Fruit fly (Drosophila melanogaster) whole organism, embryonic: Measurements from ENCODE around the gene CG17187.

Experiments used
- ATbp ChIP-seq: fragments of 200-800 bp; sonication (Bioruptor generic); optimal IDR thresholded peaks from 2 replicates; lab custom pipeline; 2017; ENCODE audit warnings: missing biosample characterization, mild to moderate bottlenecking, missing genetic modification characterization, missing genetic modification reagents
- Abd-B ChIP-seq: fragments of 200-800 bp; sonication (Bioruptor generic); optimal IDR thresholded peaks from 2 replicates; lab custom pipeline; 2018; ENCODE audit warnings: missing biosample characterization, mild to moderate bottlenecking, missing genetic modification characterization, moderate library complexity
- Asciz ChIP-seq: fragments of 200-800 bp; sonication (Bioruptor generic); optimal IDR thresholded peaks from 2 replicates; lab custom pipeline; 2017; ENCODE audit warnings: missing biosample characterization, mild to moderate bottlenecking, missing genetic modification characterization, missing genetic modification reagents
- BEAF-32 ChIP-seq: fragments of 200-800 bp; sonication (Bioruptor generic); optimal IDR thresholded peaks from 3 replicates; lab custom pipeline; 2017; ENCODE audit warnings: missing biosample characterization, missing genetic modification characterization, mild to moderate bottlenecking, moderate library complexity, missing genetic modification reagents
- Bteb2 ChIP-seq: fragments of 200-800 bp; sonication (Bioruptor generic); optimal IDR thresholded peaks from 2 replicates; lab custom pipeline; 2016; ENCODE audit warnings: missing biosample characterization, missing genetic modification characterization
- CG1024 ChIP-seq: fragments of 200-800 bp; sonication (Bioruptor generic); IDR thresholded peaks from 2 replicates; pipeline ENCODE4 v1.3.6; 2022; ENCODE audit warnings: missing biosample characterization, missing genetic modification characterization
- CG10274 ChIP-seq: fragments of 200-800 bp; sonication (Bioruptor generic); optimal IDR thresholded peaks from 3 replicates; lab custom pipeline; 2017; ENCODE audit warnings: missing biosample characterization, mild to moderate bottlenecking, missing genetic modification characterization
- CG11723 ChIP-seq: fragments of 200-800 bp; sonication (Bioruptor generic); optimal IDR thresholded peaks from 2 replicates; lab custom pipeline; 2017; ENCODE audit warnings: missing biosample characterization, mild to moderate bottlenecking, missing genetic modification characterization
- CG12236 ChIP-seq: fragments of 200-800 bp; sonication (Bioruptor generic); optimal IDR thresholded peaks from 2 replicates; lab custom pipeline; 2016; ENCODE audit warnings: missing biosample characterization, missing genetic modification characterization
- CG13287 ChIP-seq: fragments of 200-800 bp; sonication (Bioruptor generic); IDR thresholded peaks from 2 replicates; pipeline ENCODE4 v1.3.6; 2022; ENCODE audit warnings: missing biosample characterization, missing genetic modification characterization; ENCODE audit not compliant: partially characterized antibody
- CG15269 ChIP-seq: fragments of 200-800 bp; sonication (Bioruptor generic); optimal IDR thresholded peaks from 2 replicates; lab custom pipeline; 2018; ENCODE audit warnings: missing biosample characterization, mild to moderate bottlenecking, missing genetic modification characterization, moderate library complexity
- CG1603 ChIP-seq: fragments of 200-800 bp; sonication (Bioruptor generic); optimal IDR thresholded peaks from 2 replicates; lab custom pipeline; 2019; ENCODE audit warnings: missing biosample characterization, mild to moderate bottlenecking, missing genetic modification characterization, moderate library complexity
- CG42726 ChIP-seq: fragments of 200-800 bp; sonication (Bioruptor generic); IDR thresholded peaks from 2 replicates; pipeline ENCODE4 v1.3.6; 2022; ENCODE audit warnings: missing biosample characterization, missing genetic modification characterization; ENCODE audit not compliant: partially characterized antibody
- CG7928 ChIP-seq: fragments of 200-800 bp; sonication (Bioruptor generic); optimal IDR thresholded peaks from 2 replicates; lab custom pipeline; 2017; ENCODE audit warnings: missing biosample characterization, mild to moderate bottlenecking, missing genetic modification characterization
- CG8089 ChIP-seq: fragments of 200-800 bp; sonication (Bioruptor generic); optimal IDR thresholded peaks from 3 replicates; lab custom pipeline; 2016; ENCODE audit warnings: missing biosample characterization, missing genetic modification characterization
- CG8281 ChIP-seq: fragments of 200-800 bp; sonication (Bioruptor generic); optimal IDR thresholded peaks from 2 replicates; lab custom pipeline; 2018; ENCODE audit warnings: missing biosample characterization, mild to moderate bottlenecking, missing genetic modification characterization, moderate library complexity
- CG8359 ChIP-seq: fragments of 200-800 bp; sonication (Bioruptor generic); optimal IDR thresholded peaks from 2 replicates; lab custom pipeline; 2017; ENCODE audit warnings: missing biosample characterization, mild to moderate bottlenecking, missing genetic modification characterization, borderline replicate concordance
- CkIIα-i1 ChIP-seq: fragments of 200-800 bp; sonication (Bioruptor generic); IDR thresholded peaks from 2 replicates; pipeline ENCODE4 v1.3.6; 2022; ENCODE audit warnings: missing biosample characterization, missing genetic modification characterization
- D19A ChIP-seq: fragments of 200-800 bp; optimal IDR thresholded peaks from 3 replicates; lab custom pipeline; 2019; ENCODE audit warnings: missing biosample characterization, mild to moderate bottlenecking, missing genetic modification characterization, moderate library complexity
- Dfd ChIP-seq, 2 experiments: fragments of >200 bp; optimal IDR thresholded peaks; 2 replicates each; lab custom pipeline; 2017; ENCODE audit warnings: missing biosample characterization in 2 of 2, missing genetic modification characterization in 2 of 2
- Doc2 ChIP-seq: fragments of 200-800 bp; sonication (Bioruptor generic); IDR thresholded peaks from 2 replicates; pipeline ENCODE4 v1.3.6; 2022; ENCODE audit warnings: missing biosample characterization, missing genetic modification characterization
- E2f1 ChIP-seq: fragments of 200-800 bp; sonication (Bioruptor generic); IDR thresholded peaks from 2 replicates; pipeline ENCODE4 v1.3.6; 2022; ENCODE audit warnings: missing biosample characterization, missing genetic modification characterization
- H15 ChIP-seq: fragments of 200-800 bp; sonication (Bioruptor generic); IDR thresholded peaks from 3 replicates; pipeline ENCODE4 v1.3.6; 2022; ENCODE audit warnings: missing biosample characterization, missing genetic modification characterization
- MBD-R2 ChIP-seq: fragments of 200-800 bp; sonication (Bioruptor generic); IDR thresholded peaks from 2 replicates; pipeline ENCODE4 v1.3.6; 2022; ENCODE audit warnings: missing biosample characterization, missing genetic modification characterization
- Mes4 ChIP-seq: fragments of 200-800 bp; sonication (Bioruptor generic); optimal IDR thresholded peaks from 2 replicates; lab custom pipeline; 2016; ENCODE audit warnings: missing biosample characterization, missing genetic modification characterization
- Myb ChIP-seq: fragments of 200-800 bp; sonication (Bioruptor generic); optimal IDR thresholded peaks from 2 replicates; lab custom pipeline; 2016; ENCODE audit warnings: missing biosample characterization, missing genetic modification characterization
- NC2α ChIP-seq: fragments of 200-800 bp; sonication (Bioruptor generic); optimal IDR thresholded peaks from 2 replicates; lab custom pipeline; 2016; ENCODE audit warnings: missing biosample characterization, missing genetic modification characterization
- Nf-YA ChIP-seq: fragments of 200-800 bp; sonication (Bioruptor generic); IDR thresholded peaks from 2 replicates; pipeline ENCODE4 v1.3.6; 2022; ENCODE audit warnings: missing biosample characterization, missing genetic modification characterization
- Six4 ChIP-seq: fragments of 200-800 bp; sonication (Bioruptor generic); optimal IDR thresholded peaks from 2 replicates; lab custom pipeline; 2016; ENCODE audit warnings: missing biosample characterization, missing genetic modification characterization
- Sry-δ ChIP-seq: fragments of 200-800 bp; sonication (Bioruptor generic); optimal IDR thresholded peaks from 2 replicates; lab custom pipeline; 2016; ENCODE audit warnings: missing biosample characterization, missing genetic modification characterization
- Usf ChIP-seq: fragments of 200-800 bp; sonication (Bioruptor generic); optimal IDR thresholded peaks from 2 replicates; lab custom pipeline; 2017; ENCODE audit warnings: missing genotype, missing biosample characterization, missing genetic modification characterization
- YL-1 ChIP-seq: fragments of 200-800 bp; sonication (Bioruptor generic); optimal IDR thresholded peaks from 3 replicates; lab custom pipeline; 2017; ENCODE audit warnings: missing biosample characterization, mild to moderate bottlenecking, missing genetic modification characterization
- amos ChIP-seq: fragments of 200-800 bp; sonication (Bioruptor generic); IDR thresholded peaks from 2 replicates; pipeline ENCODE4 v1.3.6; 2022; ENCODE audit warnings: missing biosample characterization, missing genetic modification characterization; ENCODE audit not compliant: partially characterized antibody
- bbx ChIP-seq: fragments of 200-800 bp; sonication (Bioruptor generic); IDR thresholded peaks from 2 replicates; pipeline ENCODE4 v1.3.6; 2022; ENCODE audit warnings: missing biosample characterization, missing genetic modification characterization; ENCODE audit not compliant: partially characterized antibody
- bowl ChIP-seq: fragments of 200-800 bp; sonication (Bioruptor generic); IDR thresholded peaks from 2 replicates; pipeline ENCODE4 v1.3.6; 2022; ENCODE audit warnings: missing biosample characterization, missing genetic modification characterization
- crp ChIP-seq, 2 experiments: fragments of 200-800 bp; sonication (Bioruptor generic); optimal IDR thresholded peaks; 2 replicates in 1 of 2; 3 replicates in 1 of 2; lab custom pipeline; 2017; ENCODE audit warnings: missing biosample characterization in 2 of 2, missing genetic modification characterization in 2 of 2, mild to moderate bottlenecking in 1 of 2, moderate library complexity in 1 of 2
- dm ChIP-seq: fragments of 200-800 bp; sonication (Bioruptor generic); optimal IDR thresholded peaks from 3 replicates; lab custom pipeline; 2016; ENCODE audit warnings: missing biosample characterization, missing genetic modification characterization
- fd102C ChIP-seq: fragments of 200-800 bp; sonication (Bioruptor generic); optimal IDR thresholded peaks from 2 replicates; lab custom pipeline; 2018; ENCODE audit warnings: missing biosample characterization, mild to moderate bottlenecking, missing genetic modification characterization, moderate library complexity
- fd64A ChIP-seq: fragments of 200-800 bp; sonication (Bioruptor generic); optimal IDR thresholded peaks from 3 replicates; lab custom pipeline; 2018; ENCODE audit warnings: missing biosample characterization, mild to moderate bottlenecking, missing genetic modification characterization
- gce ChIP-seq: fragments of 200-800 bp; sonication (Bioruptor generic); IDR thresholded peaks from 3 replicates; pipeline ENCODE4 v1.3.6; 2022; ENCODE audit warnings: missing biosample characterization, missing genetic modification characterization
- grau ChIP-seq: fragments of 200-800 bp; optimal IDR thresholded peaks from 3 replicates; lab custom pipeline; 2019; ENCODE audit warnings: missing biosample characterization, mild to moderate bottlenecking, missing genetic modification characterization, moderate library complexity
- lov ChIP-seq, 2 experiments: fragments of 200-800 bp in 1 of 2; fragments of >200 bp in 1 of 2; sonication (Bioruptor generic) in 1 of 2; IDR thresholded peaks in 1 of 2; optimal IDR thresholded peaks in 1 of 2; 2 replicates in 1 of 2; 3 replicates in 1 of 2; pipeline versions ENCODE4 v1.3.6 to Lab custom; 2017 to 2022; ENCODE audit warnings: missing biosample characterization in 1 of 2, missing genetic modification characterization in 1 of 2
- onecut ChIP-seq: fragments of 200-800 bp; sonication (Bioruptor generic); IDR thresholded peaks from 2 replicates; pipeline ENCODE4 v1.3.6; 2022; ENCODE audit warnings: missing biosample characterization, missing genetic modification characterization
- row ChIP-seq: fragments of 200-800 bp; sonication (Bioruptor generic); IDR thresholded peaks from 3 replicates; pipeline ENCODE4 v1.3.6; 2022; ENCODE audit warnings: missing biosample characterization, missing genetic modification characterization
- so ChIP-seq: fragments of 200-800 bp; sonication (Bioruptor generic); IDR thresholded peaks from 3 replicates; pipeline ENCODE4 v1.3.6; 2022; ENCODE audit warnings: missing biosample characterization, missing genetic modification characterization
- sug ChIP-seq: fragments of 200-800 bp; optimal IDR thresholded peaks from 2 replicates; lab custom pipeline; 2019; ENCODE audit warnings: missing biosample characterization, mild to moderate bottlenecking, missing genetic modification characterization, moderate library complexity
- trh ChIP-seq: fragments of 200-800 bp; sonication (Bioruptor generic); optimal IDR thresholded peaks from 2 replicates; lab custom pipeline; 2016; ENCODE audit warnings: missing biosample characterization, missing genetic modification characterization
- unc-4 ChIP-seq: fragments of 200-800 bp; sonication (Bioruptor generic); IDR thresholded peaks from 2 replicates; pipeline ENCODE4 v1.3.6; 2022; ENCODE audit warnings: missing biosample characterization, missing genetic modification characterization; ENCODE audit not compliant: partially characterized antibody
- zen ChIP-seq: fragments of 200-800 bp; sonication (Bioruptor generic); optimal IDR thresholded peaks from 3 replicates; lab custom pipeline; 2018; ENCODE audit warnings: missing biosample characterization, mild to moderate bottlenecking, missing genetic modification characterization, moderate library complexity

Gene CG17187

dm6 chr3R:11237598-11237997 lies 5.9 kb upstream of the CG17187 start, which contains the start of gene CG31388 (continued):
- peak in 1 of 2 experiments; percentile 49 for TF ChIP-seq crp (GFP tag; optimal IDR thresholded peaks at IDR 0.05; lab: Kevin White, UChicago)
- TF ChIP-seq BEAF-32 (GFP tag; lab: Kevin White, UChicago): peak; percentile 23
- TF ChIP-seq dm: peak; percentile 23
- TF ChIP-seq Six4 (GFP tag; lab: Kevin White, UChicago): no peak
- no peak for TF ChIP-seq row (GFP tag; lab: Robert Waterston, UW)
- TF ChIP-seq Bteb2 (GFP tag; lab: Kevin White, UChicago): no peak
- no peak for TF ChIP-seq CG12236 (GFP tag; lab: Kevin White, UChicago)
- TF ChIP-seq Myb (GFP tag; lab: Kevin White, UChicago): peak; percentile 61
- TF ChIP-seq MBD-R2 (GFP tag; lab: Robert Waterston, UW): peak; percentile 85
- peak; percentile 96 for TF ChIP-seq sug (tag; lab: Kevin White, UChicago)
- no peak for TF ChIP-seq Sry-δ (GFP tag; lab: Kevin White, UChicago)
- TF ChIP-seq CG1603 (tag; lab: Kevin White, UChicago): peak; percentile 31
- peak; percentile 32; the same call in 1 of the 2 replicates for TF ChIP-seq onecut (GFP tag; lab: Robert Waterston, UW)
- TF ChIP-seq YL-1 (GFP tag; lab: Kevin White, UChicago): peak; percentile 63
- TF ChIP-seq D19A (tag; lab: Kevin White, UChicago): peak; percentile 98
- no peak for TF ChIP-seq trh (GFP tag; lab: Kevin White, UChicago)
- TF ChIP-seq CG15269 (tag; lab: Kevin White, UChicago): no peak
- TF ChIP-seq CG13287: peak; percentile 28; the same call in 1 of the 2 replicates
- peak; percentile 19; the same call in 1 of the 2 replicates for TF ChIP-seq bbx
- TF ChIP-seq, all 482 proteins: peak for 26

dm6 chr3R:11236041-11236440 lies 4.4 kb upstream of the CG17187 start, which contains the start of gene CG31441:
TSS of gene CG31441 (plus strand) at chr3R:11236286.
- TF ChIP-seq CG42726 (no peak), Asciz (GFP tag; lab: Kevin White, UChicago) (no peak), zen (tag; lab: Kevin White, UChicago) (peak; percentile 30), H15 (GFP tag; lab: Robert Waterston, UW) (no peak), CG8089 (no peak), unc-4 (GFP tag; lab: Robert Waterston, UW) (peak; percentile 56; the same call in 1 of the 2 replicates), CG13287 (peak; percentile 64; the same call in 1 of the 2 replicates), Dfd (GFP tag; optimal IDR thresholded peaks at IDR 0.05; lab: Kevin White, UChicago) (no peak), lov (optimal IDR thresholded peaks at IDR 0.05; lab: Kevin White, UChicago) (no peak), lov (GFP tag; IDR thresholded peaks at IDR 0.05; lab: Robert Waterston, UW) (no peak), Abd-B (GFP tag; lab: Kevin White, UChicago) (no peak), CG8359 (GFP tag; lab: Kevin White, UChicago) (no peak), CG7928 (GFP tag; lab: Kevin White, UChicago) (no peak), E2f1 (GFP tag; lab: Robert Waterston, UW) (no peak), Mes4 (GFP tag; lab: Kevin White, UChicago) (no peak), Nf-YA (GFP tag; lab: Robert Waterston, UW) (no peak), CG10274 (GFP tag; lab: Kevin White, UChicago) (no peak), fd64A (GFP tag; lab: Kevin White, UChicago) (no peak), CG1024 (GFP tag; lab: Robert Waterston, UW) (no peak), row (GFP tag; lab: Robert Waterston, UW) (0 out of 3 replicates have a peak, but pooled peaks have one; percentile 12), gce (GFP tag; lab: Robert Waterston, UW) (no peak), amos (GFP tag; lab: Robert Waterston, UW) (peak; percentile 32; the same call in 1 of the 2 replicates), Usf (GFP tag; lab: Kevin White, UChicago) (no peak), CkIIα-i1 (GFP tag; lab: Robert Waterston, UW) (no peak), ATbp (GFP tag; lab: Kevin White, UChicago) (no peak), fd102C (GFP tag; lab: Kevin White, UChicago) (no peak), NC2α (GFP tag; lab: Kevin White, UChicago) (no peak), bowl (no peak), grau (no peak), so (GFP tag; lab: Robert Waterston, UW) (no peak), CG11723 (GFP tag; lab: Kevin White, UChicago) (no peak), CG8281 (no peak), Doc2 (GFP tag; lab: Robert Waterston, UW) (no peak)
